Fruit fly (Drosophila melanogaster) Kc167 (cell line): ENCODE data around the gene Tom70.

Source experiments
- Sin3A ChIP-seq: fragments of >200 bp; optimal IDR thresholded peaks from 2 replicates; lab custom pipeline; 2018; ENCODE audit warnings: missing external identifiers
- h ChIP-seq: fragments of >200 bp; optimal IDR thresholded peaks from 3 replicates; lab custom pipeline; 2018; ENCODE audit warnings: missing external identifiers
- insv ChIP-seq: fragments of >200 bp; optimal IDR thresholded peaks from 3 replicates; lab custom pipeline; 2018; ENCODE audit warnings: missing external identifiers
- ttk ChIP-seq: sonication (Bioruptor generic); optimal IDR thresholded peaks from 2 replicates; lab custom pipeline; 2017; ENCODE audit warnings: missing external identifiers

- no peak for TF ChIP-seq ttk (lab: Kevin White, UChicago)
- no peak for TF ChIP-seq h (lab: Kevin White, UChicago)
- no peak for TF ChIP-seq Sin3A
- TF ChIP-seq insv, result no peak
These were observed 48.6 kb downstream of the Tom70 start, which contains the start of the genes zuc and dgt2 for dm6 chr2L:11989729-11990128.
